Fruit fly (Drosophila melanogaster) whole organism, embryonic: Measurements from ENCODE around the gene Cul2.
A peak's percentile ranks its signal among the peaks of the same experiment; 100 is the strongest.

Experiments
- Antp ChIP-seq: fragments of 200-800 bp; sonication (Bioruptor generic); optimal IDR thresholded peaks from 3 replicates; lab custom pipeline; 2016; ENCODE audit warnings: missing biosample characterization, missing genetic modification characterization
- Bdp1 ChIP-seq: fragments of 200-800 bp; sonication (Bioruptor generic); optimal IDR thresholded peaks from 3 replicates; lab custom pipeline; 2016; ENCODE audit warnings: missing biosample characterization, missing genetic modification characterization
- Bteb2 ChIP-seq: fragments of 200-800 bp; sonication (Bioruptor generic); optimal IDR thresholded peaks from 2 replicates; lab custom pipeline; 2016; ENCODE audit warnings: missing biosample characterization, missing genetic modification characterization
- CG10959 ChIP-seq: fragments of 200-800 bp; sonication (Bioruptor generic); IDR thresholded peaks from 2 replicates; pipeline ENCODE4 v1.3.6; 2022; ENCODE audit warnings: missing biosample characterization, missing genetic modification characterization
- CG15073 ChIP-seq: fragments of 200-800 bp; sonication (Bioruptor generic); optimal IDR thresholded peaks from 2 replicates; lab custom pipeline; 2016; ENCODE audit warnings: missing biosample characterization, missing genetic modification characterization
- CG15514 ChIP-seq: fragments of 200-800 bp; sonication (Bioruptor generic); optimal IDR thresholded peaks from 3 replicates; lab custom pipeline; 2017; ENCODE audit warnings: missing biosample characterization, missing genetic modification characterization, mild to moderate bottlenecking, moderate library complexity, missing genetic modification reagents
- CG17568 ChIP-seq: fragments of 200-800 bp; sonication (Bioruptor generic); optimal IDR thresholded peaks from 2 replicates; lab custom pipeline; 2018; ENCODE audit warnings: missing biosample characterization, mild to moderate bottlenecking, missing genetic modification characterization, moderate library complexity
- CG30431 ChIP-seq: fragments of 200-800 bp; sonication (Bioruptor generic); optimal IDR thresholded peaks from 2 replicates; lab custom pipeline; 2017; ENCODE audit warnings: missing biosample characterization, missing genetic modification characterization
- CG32767 ChIP-seq: fragments of 200-800 bp; sonication (Bioruptor generic); IDR thresholded peaks from 2 replicates; pipeline ENCODE4 v1.3.6; 2022; ENCODE audit warnings: missing biosample characterization, missing genetic modification characterization
- CG3847 ChIP-seq: fragments of 200-800 bp; sonication (Bioruptor generic); IDR thresholded peaks from 2 replicates; pipeline ENCODE4 v1.3.6; 2022; ENCODE audit warnings: missing biosample characterization, missing genetic modification characterization
- CG4820 ChIP-seq: fragments of 200-800 bp; sonication (Bioruptor generic); optimal IDR thresholded peaks from 3 replicates; lab custom pipeline; 2016; ENCODE audit warnings: missing biosample characterization, missing genetic modification characterization
- CG6254 ChIP-seq: fragments of 200-800 bp; sonication (Bioruptor generic); optimal IDR thresholded peaks from 3 replicates; lab custom pipeline; 2017; ENCODE audit warnings: mild to moderate bottlenecking, missing biosample characterization, missing genetic modification reagents, missing genetic modification characterization
- CG7271 ChIP-seq: fragments of 200-800 bp; sonication (Bioruptor generic); optimal IDR thresholded peaks from 2 replicates; lab custom pipeline; 2018; ENCODE audit warnings: missing biosample characterization, mild to moderate bottlenecking, missing genetic modification characterization, moderate library complexity
- CG7556 ChIP-seq: fragments of 200-800 bp; sonication (Bioruptor generic); optimal IDR thresholded peaks from 2 replicates; lab custom pipeline; 2017; ENCODE audit warnings: missing biosample characterization, mild to moderate bottlenecking, missing genetic modification characterization
- CG8290 ChIP-seq, 3 experiments: fragments of 200-800 bp; sonication (Bioruptor generic); optimal IDR thresholded peaks; 2 replicates each; lab custom pipeline; 2016 to 2019; ENCODE audit warnings: missing biosample characterization in 3 of 3, missing genetic modification characterization in 3 of 3, mild to moderate bottlenecking in 2 of 3, moderate library complexity in 1 of 3
- CG8924 ChIP-seq: fragments of 200-800 bp; optimal IDR thresholded peaks from 3 replicates; lab custom pipeline; 2019; ENCODE audit warnings: missing biosample characterization, mild to moderate bottlenecking, missing genetic modification characterization, moderate library complexity
- CG8944 ChIP-seq: fragments of 200-800 bp; sonication (Bioruptor generic); optimal IDR thresholded peaks from 3 replicates; lab custom pipeline; 2016; ENCODE audit warnings: missing biosample characterization, missing genetic modification characterization
- D ChIP-seq, 2 experiments: fragments of 200-800 bp in 1 of 2; fragments of >200 bp in 1 of 2; sonication (Bioruptor generic) in 1 of 2; optimal IDR thresholded peaks; 2 replicates in 1 of 2; 3 replicates in 1 of 2; lab custom pipeline; 2017; ENCODE audit warnings: mild to moderate bottlenecking in 1 of 2, missing biosample characterization in 1 of 2, missing genetic modification characterization in 1 of 2, missing genetic modification reagents in 1 of 2
- Dip2 ChIP-seq: fragments of 200-800 bp; sonication (Bioruptor generic); IDR thresholded peaks from 2 replicates; pipeline ENCODE4 v1.3.6; 2022; ENCODE audit warnings: missing biosample characterization, missing genetic modification characterization
- Doc2 ChIP-seq: fragments of 200-800 bp; sonication (Bioruptor generic); IDR thresholded peaks from 2 replicates; pipeline ENCODE4 v1.3.6; 2022; ENCODE audit warnings: missing biosample characterization, missing genetic modification characterization
- Dref ChIP-seq: fragments of 200-800 bp; sonication (Bioruptor generic); IDR thresholded peaks from 2 replicates; pipeline ENCODE4 v1.3.6; 2022; ENCODE audit warnings: missing biosample characterization, missing genetic modification characterization
- Elba2 ChIP-seq: fragments of 200-800 bp; sonication (Bioruptor generic); optimal IDR thresholded peaks from 3 replicates; lab custom pipeline; 2016; ENCODE audit warnings: missing biosample characterization, missing genetic modification characterization
- Ets65A ChIP-seq: fragments of 200-800 bp; sonication (Bioruptor generic); peaks from one replicate; lab custom pipeline; 2016; ENCODE audit warnings: missing biosample characterization, missing genetic modification characterization
- H2.0 ChIP-seq: fragments of 200-800 bp; sonication (Bioruptor generic); IDR thresholded peaks from 2 replicates; pipeline ENCODE4 v1.3.6; 2022; ENCODE audit warnings: missing biosample characterization, missing genetic modification characterization
- HHEX ChIP-seq: fragments of 200-800 bp; sonication (Bioruptor generic); optimal IDR thresholded peaks from 3 replicates; lab custom pipeline; 2017; ENCODE audit warnings: missing biosample characterization, mild to moderate bottlenecking, missing genetic modification characterization, missing genetic modification reagents
- HLH3B ChIP-seq: fragments of 200-800 bp; sonication (Bioruptor generic); IDR thresholded peaks from 2 replicates; pipeline ENCODE4 v1.3.6; 2022; ENCODE audit warnings: missing biosample characterization, missing genetic modification characterization
- Hr51 ChIP-seq, 2 experiments: fragments of 200-800 bp; sonication (Bioruptor generic); optimal IDR thresholded peaks; 2 replicates in 1 of 2; 3 replicates in 1 of 2; lab custom pipeline; 2016 to 2018; ENCODE audit warnings: missing biosample characterization in 2 of 2, missing genetic modification characterization in 2 of 2, mild to moderate bottlenecking in 1 of 2, moderate library complexity in 1 of 2
- Lim3 ChIP-seq: fragments of 200-800 bp; sonication (Bioruptor generic); IDR thresholded peaks from 2 replicates; pipeline ENCODE4 v1.3.6; 2022; ENCODE audit warnings: missing biosample characterization, missing genetic modification characterization
- Med ChIP-seq: fragments of 200-800 bp; sonication (Bioruptor generic); peaks from one replicate; lab custom pipeline; 2016; ENCODE audit warnings: missing biosample characterization, missing genetic modification characterization, mild to moderate bottlenecking, inconsistent platforms, moderate library complexity
- Mrtf ChIP-seq: fragments of 200-800 bp; sonication (Bioruptor generic); IDR thresholded peaks from 3 replicates; pipeline ENCODE4 v1.3.6; 2022; ENCODE audit warnings: missing biosample characterization, missing genetic modification characterization
- NFAT ChIP-seq: fragments of 200-800 bp; sonication (Bioruptor generic); IDR thresholded peaks from 2 replicates; pipeline ENCODE4 v1.3.6; 2022; ENCODE audit warnings: missing biosample characterization, missing genetic modification characterization
- Nf-YB ChIP-seq: fragments of 200-800 bp; sonication (Bioruptor generic); optimal IDR thresholded peaks from 3 replicates; lab custom pipeline; 2019; ENCODE audit warnings: missing biosample characterization, mild to moderate bottlenecking, missing genetic modification characterization, moderate library complexity
- Oli ChIP-seq: fragments of 200-800 bp; sonication (Bioruptor generic); optimal IDR thresholded peaks from 2 replicates; lab custom pipeline; 2018; ENCODE audit warnings: missing biosample characterization, mild to moderate bottlenecking, missing genetic modification characterization, moderate library complexity
- Sry-δ ChIP-seq: fragments of 200-800 bp; sonication (Bioruptor generic); optimal IDR thresholded peaks from 2 replicates; lab custom pipeline; 2016; ENCODE audit warnings: missing biosample characterization, missing genetic modification characterization
- Taf1 ChIP-seq: fragments of 200-800 bp; sonication (Bioruptor generic); IDR thresholded peaks from 2 replicates; pipeline ENCODE4 v1.3.6; 2022; ENCODE audit warnings: missing biosample characterization, missing genetic modification characterization
- amos ChIP-seq: fragments of 200-800 bp; sonication (Bioruptor generic); IDR thresholded peaks from 2 replicates; pipeline ENCODE4 v1.3.6; 2022; ENCODE audit warnings: missing biosample characterization, missing genetic modification characterization; ENCODE audit not compliant: partially characterized antibody
- corto ChIP-seq: fragments of 200-800 bp; sonication (Bioruptor generic); optimal IDR thresholded peaks from 2 replicates; lab custom pipeline; 2016; ENCODE audit warnings: missing biosample characterization, mild to moderate bottlenecking, missing genetic modification characterization, moderate library complexity
- dysf ChIP-seq: fragments of 200-800 bp; sonication (Bioruptor generic); IDR thresholded peaks from 3 replicates; pipeline ENCODE4 v1.3.6; 2022; ENCODE audit warnings: missing biosample characterization, missing genetic modification characterization
- en ChIP-seq: fragments of 200-800 bp; sonication (Bioruptor generic); optimal IDR thresholded peaks from 2 replicates; lab custom pipeline; 2016; ENCODE audit warnings: missing biosample characterization, missing genetic modification characterization
- ewg ChIP-seq: fragments of 200-800 bp; sonication (Bioruptor generic); optimal IDR thresholded peaks from 3 replicates; lab custom pipeline; 2017; ENCODE audit warnings: mild to moderate bottlenecking, missing biosample characterization, missing genetic modification reagents, missing genetic modification characterization
- gro ChIP-seq: fragments of 200-800 bp; sonication (Bioruptor generic); optimal IDR thresholded peaks from 2 replicates; lab custom pipeline; 2016; ENCODE audit warnings: missing biosample characterization, missing genetic modification characterization
- insv ChIP-seq, 2 experiments: fragments of 200-800 bp; sonication (Bioruptor generic); optimal IDR thresholded peaks; 3 replicates each; lab custom pipeline; 2016 to 2018; ENCODE audit warnings: missing biosample characterization in 2 of 2, missing genetic modification characterization in 2 of 2
- inv ChIP-seq: fragments of 200-800 bp; sonication (Bioruptor generic); IDR thresholded peaks from 2 replicates; pipeline ENCODE4 v1.3.6; 2022; ENCODE audit warnings: missing biosample characterization, missing genetic modification characterization; ENCODE audit not compliant: partially characterized antibody
- kay ChIP-seq: fragments of 200-800 bp; sonication (Bioruptor generic); optimal IDR thresholded peaks from 2 replicates; lab custom pipeline; 2016; ENCODE audit warnings: missing biosample characterization, missing genetic modification characterization
- phol ChIP-seq: fragments of 200-800 bp; sonication (Bioruptor generic); optimal IDR thresholded peaks from 3 replicates; lab custom pipeline; 2018; ENCODE audit warnings: missing biosample characterization, mild to moderate bottlenecking, missing genetic modification characterization, moderate library complexity
- prd ChIP-seq, 3 experiments: fragments of >200 bp in 2 of 3; fragments of 200-800 bp in 1 of 3; sonication (Bioruptor generic) in 1 of 3; optimal IDR thresholded peaks in 2 of 3; IDR thresholded peaks in 1 of 3; 2 replicates in 2 of 3; 3 replicates in 1 of 3; pipeline versions ENCODE4 v1.3.6 to Lab custom; 2017 to 2022; ENCODE audit warnings: missing biosample characterization in 1 of 3, missing genetic modification characterization in 1 of 3
- seq ChIP-seq: fragments of 200-800 bp; sonication (Bioruptor generic); IDR thresholded peaks from 2 replicates; pipeline ENCODE4 v1.3.6; 2022; ENCODE audit warnings: missing biosample characterization, missing genetic modification characterization
- slou ChIP-seq: fragments of 200-800 bp; sonication (Bioruptor generic); optimal IDR thresholded peaks from 3 replicates; lab custom pipeline; 2016; ENCODE audit warnings: missing biosample characterization, missing genetic modification characterization
- tna ChIP-seq: fragments of 200-800 bp; sonication (Bioruptor generic); IDR thresholded peaks from 2 replicates; pipeline ENCODE4 v1.3.6; 2022; ENCODE audit warnings: missing biosample characterization, missing genetic modification characterization; ENCODE audit not compliant: partially characterized antibody

Gene Cul2

DNA sequence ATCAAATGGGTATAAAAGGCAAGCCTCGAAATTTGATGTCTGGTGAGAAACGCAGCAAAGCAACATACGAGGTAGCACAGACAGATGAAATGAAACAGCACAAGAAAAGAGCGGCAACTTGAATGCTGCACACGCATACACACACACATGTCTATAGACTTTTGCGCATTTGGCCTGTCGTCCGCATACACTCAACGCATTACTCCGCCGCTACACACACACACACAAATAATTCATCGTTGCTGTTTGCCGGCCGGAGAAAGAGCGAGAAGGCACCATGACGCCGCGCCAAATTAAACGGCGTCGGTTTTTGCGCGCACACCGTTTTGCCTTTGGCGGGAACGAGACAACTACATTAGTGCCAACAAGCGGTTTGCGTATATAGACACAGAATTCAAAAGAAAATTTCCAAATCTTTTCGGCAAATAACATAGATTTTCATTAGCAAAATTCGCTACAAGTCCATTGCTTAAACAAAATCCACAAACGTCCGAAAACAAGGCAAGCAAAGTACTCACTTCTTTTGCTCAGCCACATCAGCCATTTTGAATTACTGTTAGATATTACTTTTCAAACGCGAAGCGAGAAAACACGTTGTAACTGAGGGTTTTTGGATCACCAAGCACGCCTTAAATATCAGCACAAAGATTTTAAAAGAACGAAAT lies 29.3 kb upstream of the Cul2 start (continued):
- TF ChIP-seq kay (GFP tag; lab: Kevin White, UChicago) (no peak), CG10959 (GFP tag; lab: Robert Waterston, UW) (no peak), HLH3B (GFP tag; lab: Robert Waterston, UW) (no peak), Nf-YB (GFP tag; lab: Kevin White, UChicago) (peak; percentile 19), Bdp1 (GFP tag; lab: Kevin White, UChicago) (no peak), CG8290 (GFP tag; optimal IDR thresholded peaks at IDR 0.05; lab: Kevin White, UChicago) (no peak), CG8290 (tag; optimal IDR thresholded peaks at IDR 0.05; lab: Kevin White, UChicago) (peak in 1 of 2 experiments; percentile 73), CG15514 (GFP tag; lab: Kevin White, UChicago) (no peak), Hr51 (GFP tag; optimal IDR thresholded peaks at IDR 0.05; lab: Kevin White, UChicago) (no peak), Elba2 (no peak), phol (peak; percentile 71), CG8924 (no peak), amos (no peak; the same call in 1 of the 2 replicates), Lim3 (GFP tag; lab: Robert Waterston, UW) (no peak), ewg (GFP tag; lab: Kevin White, UChicago) (peak; percentile 88), corto (GFP tag; lab: Kevin White, UChicago) (no peak), Med (peak; percentile 84), seq (no peak), CG15073 (GFP tag; lab: Kevin White, UChicago) (no peak), Antp (GFP tag; lab: Kevin White, UChicago) (no peak), insv (GFP tag; optimal IDR thresholded peaks at IDR 0.05; lab: Kevin White, UChicago) (no peak), D (optimal IDR thresholded peaks at IDR 0.05; lab: Kevin White, UChicago) (no peak), D (GFP tag; optimal IDR thresholded peaks at IDR 0.05; lab: Kevin White, UChicago) (no peak), dysf (GFP tag; lab: Robert Waterston, UW) (no peak), Dref (no peak), CG3847 (GFP tag; lab: Robert Waterston, UW) (no peak), CG30431 (GFP tag; lab: Kevin White, UChicago) (no peak), CG6254 (no peak), CG7556 (GFP tag; lab: Kevin White, UChicago) (no peak), Doc2 (GFP tag; lab: Robert Waterston, UW) (no peak), Sry-δ (no peak), slou (GFP tag; lab: Kevin White, UChicago) (peak; percentile 14), CG7271 (tag; lab: Kevin White, UChicago) (no peak), Oli (tag; lab: Kevin White, UChicago) (no peak), inv (GFP tag; lab: Robert Waterston, UW) (no peak), CG17568 (GFP tag; lab: Kevin White, UChicago) (no peak), NFAT (GFP tag; lab: Robert Waterston, UW) (no peak), Taf1 (GFP tag; lab: Robert Waterston, UW) (no peak), Mrtf (GFP tag; lab: Robert Waterston, UW) (no peak), Bteb2 (GFP tag; lab: Kevin White, UChicago) (no peak), H2.0 (GFP tag; lab: Robert Waterston, UW) (no peak), prd (optimal IDR thresholded peaks at IDR 0.05; lab: Kevin White, UChicago) (no peak), prd (GFP tag; IDR thresholded peaks at IDR 0.05; lab: Robert Waterston, UW) (0 out of 3 replicates have a peak, but pooled peaks have one; percentile 13), CG8944 (GFP tag; lab: Kevin White, UChicago) (no peak), Ets65A (no peak), CG4820 (no peak), CG32767 (GFP tag; lab: Robert Waterston, UW) (peak; percentile 94), en (no peak), tna (GFP tag; lab: Robert Waterston, UW) (no peak), HHEX (GFP tag; lab: Kevin White, UChicago) (no peak), gro (GFP tag; lab: Kevin White, UChicago) (no peak), Dip2 (no peak)
